Worm (Caenorhabditis elegans) whole organism, late embryonic: ENCODE results near the gene fipr-21.

ENCODE experiments used
- C08G9.2 ChIP-seq: sonication (generic microtip); optimal IDR thresholded peaks from 2 replicates; lab custom pipeline; 2016; ENCODE audit warnings: mild to moderate bottlenecking, missing genetic modification characterization, moderate library complexity, missing compliant biosample characterization
- F13H6.1 ChIP-seq: sonication (generic microtip); optimal IDR thresholded peaks from 2 replicates; lab custom pipeline; 2016; ENCODE audit warnings: missing genetic modification characterization, missing compliant biosample characterization
- K02D7.2 ChIP-seq: sonication (generic microtip); optimal IDR thresholded peaks from 2 replicates; lab custom pipeline; 2017; ENCODE audit warnings: mild to moderate bottlenecking, missing genetic modification characterization, missing compliant biosample characterization
- K09A11.1 ChIP-seq: sonication (generic microtip); optimal IDR thresholded peaks from 2 replicates; lab custom pipeline; 2017; ENCODE audit warnings: antibody characterized with exemption, mild to moderate bottlenecking, missing genetic modification characterization, missing compliant biosample characterization; ENCODE audit not compliant: insufficient read depth
- ahr-1 ChIP-seq: sonication (generic microtip); optimal IDR thresholded peaks from 2 replicates; lab custom pipeline; 2016; ENCODE audit warnings: missing genetic modification characterization, missing compliant biosample characterization
- ceh-14 ChIP-seq: sonication (generic microtip); optimal IDR thresholded peaks from 2 replicates; lab custom pipeline; 2016; ENCODE audit warnings: missing genotype, missing genetic modification characterization, missing compliant biosample characterization
- ceh-2 ChIP-seq: sonication (generic microtip); optimal IDR thresholded peaks from 2 replicates; lab custom pipeline; 2016; ENCODE audit warnings: missing genotype, missing genetic modification characterization, missing compliant biosample characterization
- ceh-30 ChIP-seq: fragments of 150-350 bp; optimal IDR thresholded peaks from 2 replicates; lab custom pipeline; 2014; ENCODE audit warnings: missing biosample characterization, missing genetic modification characterization
- ceh-34 ChIP-seq: sonication (generic microtip); optimal IDR thresholded peaks from 2 replicates; lab custom pipeline; 2016; ENCODE audit warnings: mild to moderate bottlenecking, missing genetic modification characterization, missing compliant biosample characterization
- ceh-45 ChIP-seq: fragments of 200-800 bp; sonication (Bioruptor generic); IDR thresholded peaks from 2 replicates; pipeline ENCODE4 v1.3.6; 2022; ENCODE audit warnings: missing genetic modification reagents, missing genetic modification characterization, missing compliant biosample characterization
- ceh-48 ChIP-seq: sonication (generic microtip); optimal IDR thresholded peaks from 2 replicates; lab custom pipeline; 2016; ENCODE audit warnings: missing genetic modification characterization, inconsistent platforms, missing compliant biosample characterization
- ceh-6 ChIP-seq: fragments of 200-800 bp; sonication (Bioruptor generic); optimal IDR thresholded peaks from 2 replicates; lab custom pipeline; 2018; ENCODE audit warnings: mild to moderate bottlenecking, missing genetic modification characterization, missing compliant biosample characterization
- dmd-4 ChIP-seq: sonication (generic microtip); optimal IDR thresholded peaks from 2 replicates; lab custom pipeline; 2016; ENCODE audit warnings: borderline replicate concordance, missing genetic modification characterization, missing compliant biosample characterization
- dve-1 ChIP-seq: sonication (generic microtip); optimal IDR thresholded peaks from 2 replicates; lab custom pipeline; 2017; ENCODE audit warnings: antibody characterized with exemption, mild to moderate bottlenecking, missing genetic modification characterization, missing compliant biosample characterization
- eyg-1 ChIP-seq: sonication (generic microtip); optimal IDR thresholded peaks from 2 replicates; lab custom pipeline; 2016; ENCODE audit warnings: missing genotype, missing genetic modification characterization, missing compliant biosample characterization
- fkh-6 ChIP-seq: sonication (generic microtip); optimal IDR thresholded peaks from 2 replicates; lab custom pipeline; 2016; ENCODE audit warnings: missing genetic modification characterization, missing compliant biosample characterization
- gmeb-2 ChIP-seq: sonication (generic microtip); optimal IDR thresholded peaks from 2 replicates; lab custom pipeline; 2016; ENCODE audit warnings: missing genetic modification characterization, inconsistent platforms, missing compliant biosample characterization
- hlh-13 ChIP-seq: fragments of 200-800 bp; sonication (Bioruptor generic); optimal IDR thresholded peaks from 2 replicates; lab custom pipeline; 2018; ENCODE audit warnings: mild to moderate bottlenecking, missing genetic modification characterization, missing compliant biosample characterization
- hlh-6 ChIP-seq: sonication (generic microtip); optimal IDR thresholded peaks from 2 replicates; lab custom pipeline; 2016; ENCODE audit warnings: missing genotype, missing genetic modification characterization, missing compliant biosample characterization
- hlh-8 ChIP-seq: sonication (generic microtip); optimal IDR thresholded peaks from 2 replicates; lab custom pipeline; 2016; ENCODE audit warnings: missing genotype, missing genetic modification characterization, missing compliant biosample characterization
- lim-6 ChIP-seq: sonication (generic microtip); optimal IDR thresholded peaks from 2 replicates; lab custom pipeline; 2016; ENCODE audit warnings: missing genetic modification characterization, missing compliant biosample characterization
- lin-11 ChIP-seq: fragments of 200-800 bp; sonication (Bioruptor generic); optimal IDR thresholded peaks from 2 replicates; lab custom pipeline; 2018; ENCODE audit warnings: mild to moderate bottlenecking, missing genetic modification characterization, missing compliant biosample characterization
- nfya-1 ChIP-seq: sonication (generic microtip); optimal IDR thresholded peaks from 2 replicates; lab custom pipeline; 2017; ENCODE audit warnings: missing genetic modification characterization, mild to moderate bottlenecking, missing compliant biosample characterization, antibody characterized with exemption, moderate library complexity
- npax-4 ChIP-seq: sonication (generic microtip); optimal IDR thresholded peaks from 2 replicates; lab custom pipeline; 2016; ENCODE audit warnings: missing genetic modification characterization, missing compliant biosample characterization
- pat-9 ChIP-seq: fragments of 200-800 bp; sonication (Bioruptor generic); optimal IDR thresholded peaks from 2 replicates; lab custom pipeline; 2018; ENCODE audit warnings: mild to moderate bottlenecking, missing genetic modification characterization, moderate library complexity, missing compliant biosample characterization
- pax-1 ChIP-seq: fragments of 150-350 bp; optimal IDR thresholded peaks from 2 replicates; lab custom pipeline; 2014; ENCODE audit warnings: missing biosample characterization, missing genetic modification characterization
- pha-2 ChIP-seq: sonication (generic microtip); optimal IDR thresholded peaks from 2 replicates; lab custom pipeline; 2017; ENCODE audit warnings: mild to moderate bottlenecking, missing genetic modification characterization, missing compliant biosample characterization
- pha-4 ChIP-seq: fragments of 150-350 bp; optimal IDR thresholded peaks from 2 replicates; lab custom pipeline; 2018; ENCODE audit warnings: missing biosample characterization, missing genetic modification reagents, missing genetic modification characterization
- ref-2 ChIP-seq: sonication (generic microtip); optimal IDR thresholded peaks from 2 replicates; lab custom pipeline; 2016; ENCODE audit warnings: missing genetic modification characterization, missing compliant biosample characterization
- sdc-2 ChIP-seq: sonication (generic microtip); optimal IDR thresholded peaks from 2 replicates; lab custom pipeline; 2016; ENCODE audit warnings: missing genotype, missing genetic modification characterization, missing compliant biosample characterization
- sox-2 ChIP-seq: fragments of 200-800 bp; sonication (Bioruptor generic); IDR thresholded peaks from 2 replicates; pipeline ENCODE4 v1.3.6; 2022; ENCODE audit warnings: missing genetic modification reagents, missing genetic modification characterization, missing compliant biosample characterization
- syd-9 ChIP-seq: sonication (generic microtip); optimal IDR thresholded peaks from 2 replicates; lab custom pipeline; 2016; ENCODE audit warnings: mild to moderate bottlenecking, missing genetic modification characterization, moderate library complexity, missing compliant biosample characterization
- ttx-3 ChIP-seq: sonication (generic microtip); optimal IDR thresholded peaks from 2 replicates; lab custom pipeline; 2016; ENCODE audit warnings: missing genetic modification reagents, missing genetic modification characterization, missing compliant biosample characterization
- unc-3 ChIP-seq, 2 experiments: fragments of 200-800 bp in 1 of 2; sonication (Bioruptor generic) in 1 of 2; sonication (generic microtip) in 1 of 2; conservative IDR thresholded peaks in 1 of 2; optimal IDR thresholded peaks in 1 of 2; 2 replicates each; pipeline versions ENCODE4 v1.3.6 to Lab custom; 2016 to 2022; ENCODE audit warnings: missing compliant biosample characterization in 2 of 2, missing genetic modification characterization in 2 of 2, missing genetic modification reagents in 1 of 2
- unc-86 ChIP-seq: sonication (generic microtip); optimal IDR thresholded peaks from 2 replicates; lab custom pipeline; 2016; ENCODE audit warnings: missing genetic modification characterization, missing compliant biosample characterization

fipr-21 gene

ce11 chrX:10279299-10279698, 25.0 kb upstream of the fipr-21 start, which contains the start of gene slc-9B.1:
slc-9B.1 (plus strand) TSS chrX:10279599.
- no peak for TF ChIP-seq ceh-34 (tag; lab: Kevin White, UChicago)

ce11 chrX:10285634-10286033, 18.7 kb upstream of the fipr-21 start, which contains the start of gene npr-6:
npr-6 (minus strand) TSS chrX:10285734.
- TF ChIP-seq lin-11 (tag; lab: Kevin White, UChicago) (no peak), pha-4 (tag; lab: Kevin White, UChicago) (no peak), ceh-45 (GFP tag; lab: Robert Waterston, UW) (no peak), lim-6 (tag; lab: Kevin White, UChicago) (no peak), ttx-3 (no peak), hlh-6 (tag; lab: Kevin White, UChicago) (no peak), dve-1 (tag; lab: Kevin White, UChicago) (no peak), ahr-1 (no peak), ceh-14 (no peak)

ce11 chrX:10297410-10297809, 6.9 kb upstream of the fipr-21 start:
- TF ChIP-seq eyg-1 (no peak), K09A11.1 (tag; lab: Kevin White, UChicago) (no peak), unc-3 (GFP tag; conservative IDR thresholded peaks at IDR 0.05; lab: Robert Waterston, UW) (no peak), unc-3 (tag; optimal IDR thresholded peaks at IDR 0.05; lab: Kevin White, UChicago) (no peak), ttx-3 (no peak), ceh-6 (GFP tag; lab: Kevin White, UChicago) (no peak), dve-1 (tag; lab: Kevin White, UChicago) (no peak), dmd-4 (no peak), nfya-1 (tag; lab: Kevin White, UChicago) (no peak), ceh-34 (tag; lab: Kevin White, UChicago) (no peak), F13H6.1 (tag; lab: Kevin White, UChicago) (no peak), ceh-14 (no peak), syd-9 (tag; lab: Kevin White, UChicago) (no peak), npax-4 (tag; lab: Kevin White, UChicago) (no peak), ceh-2 (tag; lab: Kevin White, UChicago) (no peak), sox-2 (GFP tag; lab: Robert Waterston, UW) (no peak), hlh-8 (no peak), pha-2 (tag; lab: Kevin White, UChicago) (no peak), K02D7.2 (tag; lab: Kevin White, UChicago) (no peak)

ce11 chrX:10301920-10302319, 2.4 kb upstream of the fipr-21 start:
- TF ChIP-seq dmd-4 = no peak
- no peak for TF ChIP-seq pax-1
- TF ChIP-seq pat-9 (tag; lab: Kevin White, UChicago) = no peak
- no peak for TF ChIP-seq K09A11.1 (tag; lab: Kevin White, UChicago)
- TF ChIP-seq fkh-6 (tag; lab: Kevin White, UChicago) = no peak
- no peak for TF ChIP-seq eyg-1
- no peak for TF ChIP-seq ahr-1
- no peak for TF ChIP-seq ref-2
- no peak for TF ChIP-seq ceh-6 (GFP tag; lab: Kevin White, UChicago)
- TF ChIP-seq gmeb-2 (tag; lab: Kevin White, UChicago) = no peak
- no peak for TF ChIP-seq C08G9.2
- no peak for TF ChIP-seq hlh-13 (GFP tag; lab: Kevin White, UChicago)
- no peak for TF ChIP-seq ceh-48 (tag; lab: Kevin White, UChicago)
- TF ChIP-seq ceh-45 (GFP tag; lab: Robert Waterston, UW) = no peak
- no peak for TF ChIP-seq ceh-30 (tag; lab: Kevin White, UChicago)
- TF ChIP-seq pha-4 (tag; lab: Kevin White, UChicago) = no peak
- TF ChIP-seq unc-86 (tag; lab: Kevin White, UChicago) = no peak
- TF ChIP-seq sdc-2 (tag; lab: Kevin White, UChicago) = no peak
- TF ChIP-seq, all 69 proteins: peak for 0
